Worm (Caenorhabditis elegans): ENCODE measurements around the gene mrps-9.
A peak's percentile ranks its signal among the peaks of the same experiment; 100 is the strongest.

mrps-9 gene

ce11 chrIII:8250007-8250683 is 15.7 kb upstream of the mrps-9 start, which contains the start of gene knl-1:
knl-1 (plus strand) TSS chrIII:8250632.
- peak; percentile 68 for TF ChIP-seq mep-1 (tag; optimal IDR thresholded peaks at IDR 0.05)
- TF ChIP-seq ztf-11 (tag; optimal IDR thresholded peaks at IDR 0.05), result no peak
- TF ChIP-seq sem-2 (GFP tag; optimal IDR thresholded peaks at IDR 0.05), result peak; percentile 18
- TF ChIP-seq bed-3 (GFP tag; optimal IDR thresholded peaks at IDR 0.05), result peak; percentile 19
- TF ChIP-seq nhr-12 (tag; optimal IDR thresholded peaks at IDR 0.05), result no peak
- peak; percentile 12 for TF ChIP-seq hlh-1 (tag; optimal IDR thresholded peaks at IDR 0.05)
- TF ChIP-seq lsy-2 (tag; optimal IDR thresholded peaks at IDR 0.05), result peak; percentile 80
- peak; percentile 32 for TF ChIP-seq pha-4 (tag; optimal IDR thresholded peaks at IDR 0.05)
- peak; percentile 59 for TF ChIP-seq cnd-1 (tag; optimal IDR thresholded peaks at IDR 0.05)
- no peak for TF ChIP-seq M03D4.4 (tag; optimal IDR thresholded peaks at IDR 0.05)
- TF ChIP-seq zip-8 (tag; optimal IDR thresholded peaks at IDR 0.05), result no peak
- TF ChIP-seq snpc-4 (tag; optimal IDR thresholded peaks at IDR 0.05), result no peak
- peak; percentile 42 for TF ChIP-seq ces-1 (GFP tag; optimal IDR thresholded peaks at IDR 0.05)
- peak; percentile 30 for TF ChIP-seq drap-1 (GFP tag; optimal IDR thresholded peaks at IDR 0.05)
- no peak for TF ChIP-seq nhr-28 (tag; optimal IDR thresholded peaks at IDR 0.05)
- TF ChIP-seq nhr-237 (tag; optimal IDR thresholded peaks at IDR 0.05), result peak; percentile 58
- peak; percentile 83 for TF ChIP-seq lin-13 (tag; optimal IDR thresholded peaks at IDR 0.05)
- no peak for TF ChIP-seq ceh-83 (GFP tag; optimal IDR thresholded peaks at IDR 0.05)
- no peak for TF ChIP-seq nhr-76 (tag; optimal IDR thresholded peaks at IDR 0.05)

DNA sequence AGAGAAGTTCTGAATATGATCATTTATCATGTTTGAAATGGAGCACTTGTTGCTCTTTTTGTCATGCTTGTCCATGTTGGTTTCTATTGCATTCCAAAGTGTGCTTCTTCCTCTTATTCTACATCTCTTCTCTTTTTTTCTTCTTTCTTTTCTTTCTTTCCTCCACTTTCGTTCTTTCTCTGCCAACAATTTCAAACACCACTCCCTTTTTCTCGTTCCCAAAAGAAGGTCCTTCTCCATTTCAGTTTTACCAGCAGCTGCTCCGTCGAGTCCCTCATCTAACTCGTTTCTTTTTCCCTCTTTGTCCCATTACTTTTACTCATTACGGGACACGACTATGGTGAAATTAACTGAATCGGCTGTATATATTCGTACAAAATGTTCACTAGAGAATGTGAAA is 10.9 kb upstream of the mrps-9 start, which contains the start of gene F09G8.5:
Gene F09G8.5, plus strand, starts transcription at position 38 of the 400 bp plus-strand sequence.
- TF ChIP-seq cnd-1 (tag; optimal IDR thresholded peaks at IDR 0.05) (no peak), zip-8 (tag; optimal IDR thresholded peaks at IDR 0.05) (no peak), ces-1 (GFP tag; optimal IDR thresholded peaks at IDR 0.05) (no peak), lsy-2 (tag; optimal IDR thresholded peaks at IDR 0.05) (no peak), snpc-4 (tag; optimal IDR thresholded peaks at IDR 0.05) (no peak), flh-1 (GFP tag; optimal IDR thresholded peaks at IDR 0.05) (no peak), sptf-1 (tag; optimal IDR thresholded peaks at IDR 0.05) (no peak), unc-62 (GFP tag; optimal IDR thresholded peaks at IDR 0.05) (no peak), nhr-76 (tag; optimal IDR thresholded peaks at IDR 0.05) (no peak), hlh-1 (tag; optimal IDR thresholded peaks at IDR 0.05) (no peak), nhr-2 (tag; optimal IDR thresholded peaks at IDR 0.05) (no peak), unc-39 (tag; optimal IDR thresholded peaks at IDR 0.05) (no peak), ztf-11 (tag; optimal IDR thresholded peaks at IDR 0.05) (no peak)

- no peak for TF ChIP-seq flh-1 (GFP tag; optimal IDR thresholded peaks at IDR 0.05)
- TF ChIP-seq cnd-1 (tag; optimal IDR thresholded peaks at IDR 0.05), result no peak
- TF ChIP-seq zip-8 (tag; optimal IDR thresholded peaks at IDR 0.05), result no peak
- TF ChIP-seq lin-13 (tag; optimal IDR thresholded peaks at IDR 0.05), result no peak
- no peak for TF ChIP-seq lin-32 (GFP tag; optimal IDR thresholded peaks at IDR 0.05)
- TF ChIP-seq tbx-8 (GFP tag; optimal IDR thresholded peaks at IDR 0.05), result no peak
- TF ChIP-seq nhr-237 (tag; optimal IDR thresholded peaks at IDR 0.05), result no peak
- no peak for TF ChIP-seq M03D4.4 (tag; optimal IDR thresholded peaks at IDR 0.05)
- TF ChIP-seq ces-1 (GFP tag; optimal IDR thresholded peaks at IDR 0.05), result no peak
- no peak for TF ChIP-seq bed-3 (GFP tag; optimal IDR thresholded peaks at IDR 0.05)
- no peak for TF ChIP-seq ham-2 (GFP tag; optimal IDR thresholded peaks at IDR 0.05)
- TF ChIP-seq nhr-2 (tag; optimal IDR thresholded peaks at IDR 0.05), result no peak
- TF ChIP-seq elt-1 (tag; optimal IDR thresholded peaks at IDR 0.05; ENCODE audit: borderline replicate concordance, insufficient read depth), result no peak
These were observed 7.8 kb upstream of the mrps-9 start, which contains the start of gene ncr-2 for ce11 chrIII:8258045-8258444. ncr-2 (plus strand) TSS chrIII:8258345.

DNA sequence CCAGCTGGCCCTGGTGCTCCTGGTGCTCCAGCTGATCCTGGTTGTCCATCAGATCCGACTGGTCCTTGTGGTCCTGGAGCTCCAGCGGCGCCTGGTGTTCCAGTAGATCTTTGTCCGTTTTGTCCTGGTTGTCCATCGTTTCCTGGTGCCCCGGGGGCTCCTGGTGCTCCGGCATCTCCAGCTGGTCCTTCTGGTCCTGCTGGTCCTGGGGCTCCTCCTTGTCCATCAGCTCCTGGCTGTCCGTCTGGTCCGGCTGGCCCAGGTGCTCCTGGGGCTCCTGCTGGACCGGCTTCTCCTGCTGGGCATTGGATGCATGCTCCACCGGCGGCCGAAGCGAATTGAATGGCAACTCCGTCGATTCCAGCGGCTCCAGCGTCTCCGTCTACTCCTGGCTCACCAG is 3.3 kb upstream of the mrps-9 start:
- no peak for TF ChIP-seq flh-1 (GFP tag; optimal IDR thresholded peaks at IDR 0.05)
- no peak for TF ChIP-seq elt-1 (tag; optimal IDR thresholded peaks at IDR 0.05; ENCODE audit: borderline replicate concordance, insufficient read depth)
- no peak for TF ChIP-seq ceh-39 (tag; optimal IDR thresholded peaks at IDR 0.05)
- no peak for TF ChIP-seq mab-5 (tag; optimal IDR thresholded peaks at IDR 0.05)
- no peak for TF ChIP-seq ztf-11 (tag; optimal IDR thresholded peaks at IDR 0.05)
- TF ChIP-seq sptf-1 (tag; optimal IDR thresholded peaks at IDR 0.05), result no peak
- TF ChIP-seq snpc-4 (tag; optimal IDR thresholded peaks at IDR 0.05), result no peak
- TF ChIP-seq hlh-1 (tag; optimal IDR thresholded peaks at IDR 0.05), result no peak
- TF ChIP-seq elt-3 (tag; optimal IDR thresholded peaks at IDR 0.05), result no peak
- no peak for TF ChIP-seq nhr-12 (tag; optimal IDR thresholded peaks at IDR 0.05)
- no peak for TF ChIP-seq nhr-2 (tag; optimal IDR thresholded peaks at IDR 0.05)
- no peak for TF ChIP-seq ceh-43 (GFP tag; optimal IDR thresholded peaks at IDR 0.05)
- no peak for TF ChIP-seq mls-2 (tag; optimal IDR thresholded peaks at IDR 0.05)
- TF ChIP-seq nhr-237 (tag; optimal IDR thresholded peaks at IDR 0.05), result no peak
- no peak for TF ChIP-seq bed-3 (GFP tag; optimal IDR thresholded peaks at IDR 0.05)
- TF ChIP-seq unc-62 (GFP tag; optimal IDR thresholded peaks at IDR 0.05), result no peak
- TF ChIP-seq ham-2 (GFP tag; optimal IDR thresholded peaks at IDR 0.05), result no peak
- TF ChIP-seq sem-2 (GFP tag; optimal IDR thresholded peaks at IDR 0.05), result no peak
- no peak for TF ChIP-seq unc-39 (tag; optimal IDR thresholded peaks at IDR 0.05)

All from whole organism, mixed stage, embryonic.